Worm (Caenorhabditis elegans) whole organism, young adult: Measurements from ENCODE around the gene T19B10.12.

ENCODE experiments used
- B0035.1 ChIP-seq: sonication (generic microtip); optimal IDR thresholded peaks from 2 replicates; lab custom pipeline; 2016; ENCODE audit warnings: missing genetic modification characterization, mild to moderate bottlenecking, missing compliant biosample characterization, missing genotype, missing genetic modification reagents
- B0261.1 ChIP-seq: sonication (generic microtip); optimal IDR thresholded peaks from 2 replicates; lab custom pipeline; 2016; ENCODE audit warnings: mild to moderate bottlenecking, missing genetic modification characterization, moderate library complexity, missing compliant biosample characterization
- C06A6.2 ChIP-seq: fragments of 200-800 bp; sonication (Bioruptor generic); conservative IDR thresholded peaks from 2 replicates; pipeline ENCODE4 v1.3.6; 2022; ENCODE audit warnings: missing genetic modification characterization, missing compliant biosample characterization
- F22D6.2 ChIP-seq: sonication (generic microtip); optimal IDR thresholded peaks from 2 replicates; lab custom pipeline; 2016; ENCODE audit warnings: mild to moderate bottlenecking, missing genetic modification characterization, missing compliant biosample characterization
- F23B12.7 ChIP-seq: sonication (generic microtip); optimal IDR thresholded peaks from 2 replicates; lab custom pipeline; 2017; ENCODE audit warnings: missing genetic modification characterization, mild to moderate bottlenecking, missing compliant biosample characterization, antibody characterized with exemption, moderate library complexity; ENCODE audit not compliant: insufficient read depth
- F49E8.2 ChIP-seq: sonication (generic microtip); optimal IDR thresholded peaks from 3 replicates; lab custom pipeline; 2017; ENCODE audit warnings: missing genetic modification characterization, mild to moderate bottlenecking, missing compliant biosample characterization, antibody characterized with exemption, moderate library complexity; ENCODE audit not compliant: insufficient read depth
- F55B11.4 ChIP-seq: sonication (generic microtip); optimal IDR thresholded peaks from 2 replicates; lab custom pipeline; 2016; ENCODE audit warnings: missing compliant biosample characterization, missing genetic modification characterization, borderline replicate concordance; ENCODE audit not compliant: insufficient read depth
- F57C9.4 ChIP-seq: sonication (generic microtip); optimal IDR thresholded peaks from 2 replicates; lab custom pipeline; 2017; ENCODE audit warnings: mild to moderate bottlenecking, missing genetic modification characterization, missing compliant biosample characterization
- K11D2.4 ChIP-seq: fragments of 200-800 bp; sonication (Bioruptor generic); IDR thresholded peaks from 2 replicates; pipeline ENCODE4 v1.3.6; 2022; ENCODE audit warnings: missing genetic modification reagents, missing genetic modification characterization, missing compliant biosample characterization
- Y56A3A.18 ChIP-seq: fragments of 200-800 bp; sonication (Bioruptor generic); IDR thresholded peaks from 2 replicates; pipeline ENCODE4 v1.3.6; 2022; ENCODE audit warnings: missing genetic modification reagents, missing genetic modification characterization, missing compliant biosample characterization
- Y95B8A.8 ChIP-seq: fragments of 200-800 bp; sonication (Bioruptor generic); IDR thresholded peaks from 2 replicates; pipeline ENCODE4 v1.3.6; 2022; ENCODE audit warnings: missing genetic modification reagents, missing genetic modification characterization, missing compliant biosample characterization
- akir-1 ChIP-seq: fragments of 200-800 bp; sonication (Bioruptor generic); optimal IDR thresholded peaks from 2 replicates; lab custom pipeline; 2018; ENCODE audit warnings: mild to moderate bottlenecking, missing genetic modification characterization, moderate library complexity, missing compliant biosample characterization
- ama-1 ChIP-seq, 3 experiments: fragments of 150-350 bp in 1 of 3; sonication (generic microtip) in 2 of 3; optimal IDR thresholded peaks; 2 replicates each; lab custom pipeline; 2014 to 2018; ENCODE audit warnings: missing biosample characterization in 2 of 3, missing genetic modification characterization in 2 of 3, missing genetic modification reagents in 2 of 3
- aptf-2 ChIP-seq: fragments of 200-800 bp; sonication (Bioruptor generic); conservative IDR thresholded peaks from 2 replicates; pipeline ENCODE4 v1.3.6; 2022; ENCODE audit warnings: missing genetic modification reagents, missing genetic modification characterization, missing compliant biosample characterization
- attf-5 ChIP-seq: fragments of 200-800 bp; sonication (Bioruptor generic); optimal IDR thresholded peaks from 2 replicates; lab custom pipeline; 2018; ENCODE audit warnings: mild to moderate bottlenecking, missing genetic modification characterization, missing compliant biosample characterization
- attf-6 ChIP-seq: fragments of 200-800 bp; sonication (Bioruptor generic); IDR thresholded peaks from 2 replicates; pipeline ENCODE4 v1.3.6; 2022; ENCODE audit warnings: missing genetic modification reagents, missing genetic modification characterization, missing compliant biosample characterization
- bed-2 ChIP-seq: fragments of 200-800 bp; sonication (Bioruptor generic); IDR thresholded peaks from 2 replicates; pipeline ENCODE4 v1.3.6; 2022; ENCODE audit warnings: missing genetic modification reagents, missing genetic modification characterization, missing compliant biosample characterization
- ccch-3 ChIP-seq: fragments of 200-800 bp; sonication (Bioruptor generic); optimal IDR thresholded peaks from 2 replicates; lab custom pipeline; 2018; ENCODE audit warnings: mild to moderate bottlenecking, missing genetic modification characterization, missing compliant biosample characterization
- cebp-1 ChIP-seq, 2 experiments: fragments of 200-800 bp in 1 of 2; sonication (Bioruptor generic) in 1 of 2; sonication (generic microtip) in 1 of 2; IDR thresholded peaks in 1 of 2; optimal IDR thresholded peaks in 1 of 2; 2 replicates each; pipeline versions ENCODE4 v1.3.6 to Lab custom; 2017 to 2022; ENCODE audit warnings: missing compliant biosample characterization in 2 of 2, missing genetic modification characterization in 2 of 2, mild to moderate bottlenecking in 1 of 2, missing genetic modification reagents in 1 of 2, moderate library complexity in 1 of 2
- ceh-79 ChIP-seq: sonication (generic microtip); optimal IDR thresholded peaks from 2 replicates; lab custom pipeline; 2017; ENCODE audit warnings: mild to moderate bottlenecking, missing genetic modification characterization, missing compliant biosample characterization
- ceh-91 ChIP-seq: fragments of 200-800 bp; sonication (Bioruptor generic); IDR thresholded peaks from 2 replicates; pipeline ENCODE4 v1.3.6; 2022; ENCODE audit warnings: missing genetic modification reagents, missing genetic modification characterization, missing compliant biosample characterization
- dox-1 ChIP-seq: fragments of 200-800 bp; sonication (Bioruptor generic); IDR thresholded peaks from 2 replicates; pipeline ENCODE4 v1.3.6; 2022; ENCODE audit warnings: missing genetic modification reagents, missing genetic modification characterization, missing compliant biosample characterization
- dpff-1 ChIP-seq: sonication (generic microtip); optimal IDR thresholded peaks from 2 replicates; lab custom pipeline; 2017; ENCODE audit warnings: mild to moderate bottlenecking, missing genetic modification characterization, missing compliant biosample characterization
- egrh-3 ChIP-seq: fragments of 200-800 bp; sonication (Bioruptor generic); IDR thresholded peaks from 2 replicates; pipeline ENCODE4 v1.3.6; 2022; ENCODE audit warnings: missing genetic modification reagents, missing genetic modification characterization, missing compliant biosample characterization
- ets-4 ChIP-seq: fragments of 200-800 bp; sonication (Bioruptor generic); optimal IDR thresholded peaks from 2 replicates; lab custom pipeline; 2018; ENCODE audit warnings: mild to moderate bottlenecking, missing genetic modification characterization, missing compliant biosample characterization
- hmg-20 ChIP-seq: fragments of 200-800 bp; sonication (Bioruptor generic); IDR thresholded peaks from 2 replicates; pipeline ENCODE4 v1.3.6; 2022; ENCODE audit warnings: missing genetic modification reagents, missing genetic modification characterization, missing compliant biosample characterization
- hrde-1 ChIP-seq: sonication (generic microtip); optimal IDR thresholded peaks from 2 replicates; lab custom pipeline; 2016; ENCODE audit warnings: missing genetic modification characterization, mild to moderate bottlenecking, missing compliant biosample characterization, moderate library complexity, missing genotype, missing genetic modification reagents, borderline replicate concordance
- lag-1 ChIP-seq: fragments of 200-800 bp; sonication (Bioruptor generic); IDR thresholded peaks from 2 replicates; pipeline ENCODE4 v1.3.6; 2022; ENCODE audit warnings: missing genetic modification reagents, missing genetic modification characterization, missing compliant biosample characterization
- let-526 ChIP-seq: fragments of 200-800 bp; sonication (Bioruptor generic); IDR thresholded peaks from 2 replicates; pipeline ENCODE4 v1.3.6; 2022; ENCODE audit warnings: missing genetic modification reagents, missing genetic modification characterization, missing compliant biosample characterization
- let-607 ChIP-seq, 2 experiments: fragments of 200-800 bp in 1 of 2; sonication (Bioruptor generic) in 1 of 2; sonication (generic microtip) in 1 of 2; optimal IDR thresholded peaks; 2 replicates each; lab custom pipeline; 2016 to 2018; ENCODE audit warnings: mild to moderate bottlenecking in 2 of 2, missing compliant biosample characterization in 2 of 2, missing genetic modification characterization in 2 of 2, moderate library complexity in 2 of 2, missing genotype in 1 of 2
- lin-26 ChIP-seq: fragments of 200-800 bp; sonication (Bioruptor generic); IDR thresholded peaks from 2 replicates; pipeline ENCODE4 v1.3.6; 2022; ENCODE audit warnings: missing genetic modification reagents, missing genetic modification characterization, missing compliant biosample characterization
- lsl-1 ChIP-seq: fragments of 200-800 bp; sonication (Bioruptor generic); optimal IDR thresholded peaks from 2 replicates; lab custom pipeline; 2018; ENCODE audit warnings: mild to moderate bottlenecking, missing genetic modification characterization, moderate library complexity, missing compliant biosample characterization
- mcd-1 ChIP-seq: fragments of 200-800 bp; sonication (Bioruptor generic); IDR thresholded peaks from 2 replicates; pipeline ENCODE4 v1.3.6; 2022; ENCODE audit warnings: missing genetic modification reagents, missing genetic modification characterization, missing compliant biosample characterization
- mes-4 ChIP-seq: sonication (generic microtip); optimal IDR thresholded peaks from 2 replicates; lab custom pipeline; 2016; ENCODE audit warnings: missing genotype, missing genetic modification characterization, missing compliant biosample characterization
- nfya-1 ChIP-seq: sonication (generic microtip); optimal IDR thresholded peaks from 2 replicates; lab custom pipeline; 2017; ENCODE audit warnings: antibody characterized with exemption, missing compliant biosample characterization, missing genetic modification characterization, borderline replicate concordance; ENCODE audit not compliant: insufficient read depth
- nhr-80 ChIP-seq: sonication (generic microtip); optimal IDR thresholded peaks from 2 replicates; lab custom pipeline; 2016; ENCODE audit warnings: missing genetic modification characterization, missing compliant biosample characterization
- nhr-90 ChIP-seq: sonication (generic microtip); optimal IDR thresholded peaks from 2 replicates; lab custom pipeline; 2016; ENCODE audit warnings: missing genotype, mild to moderate bottlenecking, missing genetic modification characterization, missing compliant biosample characterization
- rec-8 ChIP-seq, 2 experiments: sonication (generic microtip); optimal IDR thresholded peaks; 2 replicates each; lab custom pipeline; 2016; ENCODE audit warnings: mild to moderate bottlenecking in 2 of 2, missing genetic modification characterization in 2 of 2, missing genetic modification reagents in 2 of 2, missing genotype in 2 of 2, missing biosample characterization in 1 of 2, missing compliant biosample characterization in 1 of 2, moderate library complexity in 1 of 2
- rpc-1 ChIP-seq, 2 experiments: fragments of 150-350 bp in 1 of 2; sonication (generic microtip) in 1 of 2; optimal IDR thresholded peaks; 2 replicates each; lab custom pipeline; 2014 to 2018; ENCODE audit warnings: missing biosample characterization in 1 of 2, missing genetic modification characterization in 1 of 2, missing genetic modification reagents in 1 of 2, missing genotype in 1 of 2
- sea-2 ChIP-seq: fragments of 200-800 bp; sonication (Bioruptor generic); IDR thresholded peaks from 2 replicates; pipeline ENCODE4 v1.3.6; 2022; ENCODE audit warnings: missing genetic modification characterization, missing compliant biosample characterization
- snpc-3.4 ChIP-seq: sonication (generic microtip); optimal IDR thresholded peaks from 2 replicates; lab custom pipeline; 2017; ENCODE audit warnings: missing genetic modification characterization, mild to moderate bottlenecking, missing compliant biosample characterization, antibody characterized with exemption, moderate library complexity, missing genotype, missing genetic modification reagents
- unc-130 ChIP-seq: sonication (generic microtip); optimal IDR thresholded peaks from 2 replicates; lab custom pipeline; 2016; ENCODE audit warnings: missing genetic modification reagents, missing genetic modification characterization, missing compliant biosample characterization
- xnd-1 ChIP-seq: sonication (generic microtip); optimal IDR thresholded peaks from 2 replicates; lab custom pipeline; 2016; ENCODE audit warnings: missing genotype, missing genetic modification reagents, missing genetic modification characterization, missing compliant biosample characterization
- ztf-22 ChIP-seq: fragments of 200-800 bp; sonication (Bioruptor generic); optimal IDR thresholded peaks from 2 replicates; lab custom pipeline; 2018; ENCODE audit warnings: mild to moderate bottlenecking, missing genetic modification characterization, moderate library complexity, missing compliant biosample characterization
- ztf-26 ChIP-seq: sonication (generic microtip); optimal IDR thresholded peaks from 2 replicates; lab custom pipeline; 2017; ENCODE audit warnings: missing genetic modification characterization, missing compliant biosample characterization

The T19B10.12 gene

ce11 chrV:11239187-11239725 is 11.6 kb upstream of the T19B10.12 start, which contains the start of the genes dvc-1 and ima-1 (continued):
- no peak for TF ChIP-seq let-607 (tag; optimal IDR thresholded peaks at IDR 0.05; lab: Kevin White, UChicago)
- no peak for TF ChIP-seq B0261.1
- no peak for TF ChIP-seq ceh-79
- TF ChIP-seq F22D6.2 (tag; lab: Kevin White, UChicago): no peak
- TF ChIP-seq F57C9.4 (tag; lab: Kevin White, UChicago): no peak
- peak; percentile 51; the same call in 1 of the 2 replicates for TF ChIP-seq attf-6 (GFP tag; lab: Robert Waterston, UW)
- no peak for TF ChIP-seq F55B11.4 (tag; lab: Kevin White, UChicago)
- peak; percentile 76 for TF ChIP-seq snpc-3.4 (tag; lab: Kevin White, UChicago)
- peak; percentile 45 for TF ChIP-seq nhr-80 (tag; lab: Kevin White, UChicago)
- TF ChIP-seq B0035.1 (tag; lab: Kevin White, UChicago): no peak
- no peak for TF ChIP-seq ztf-22
- no peak for TF ChIP-seq nfya-1 (tag; lab: Kevin White, UChicago)
- peak; percentile 81 for TF ChIP-seq Y95B8A.8 (GFP tag; lab: Robert Waterston, UW)
- TF ChIP-seq akir-1 (GFP tag; lab: Kevin White, UChicago): no peak
- TF ChIP-seq bed-2 (GFP tag; lab: Robert Waterston, UW): 0 out of 2 replicates have a peak, but pooled peaks have one; percentile 62
- TF ChIP-seq dpff-1 (tag; lab: Kevin White, UChicago): no peak
- no peak for TF ChIP-seq mes-4 (tag; lab: Kevin White, UChicago)
- peak; percentile 84 for TF ChIP-seq attf-5 (GFP tag; lab: Kevin White, UChicago)
- TF ChIP-seq Y56A3A.18 (GFP tag; lab: Robert Waterston, UW): no peak
- no peak for TF ChIP-seq sea-2 (GFP tag; lab: Robert Waterston, UW)
- TF ChIP-seq aptf-2 (GFP tag; lab: Robert Waterston, UW): 0 out of 2 replicates have a peak, but pooled peaks have one; percentile 18
- peak; percentile 35 for TF ChIP-seq hrde-1
- TF ChIP-seq lin-26: peak; percentile 78
- TF ChIP-seq K11D2.4 (GFP tag; lab: Robert Waterston, UW): no peak
- no peak for TF ChIP-seq nhr-90
- TF ChIP-seq dox-1: peak; percentile 95
- TF ChIP-seq ccch-3 (GFP tag; lab: Kevin White, UChicago): no peak
- peak; percentile 94 for TF ChIP-seq ceh-91 (GFP tag; lab: Robert Waterston, UW)
- peak; percentile 81 for TF ChIP-seq lsl-1 (GFP tag; lab: Kevin White, UChicago)
- TF ChIP-seq xnd-1 (tag; lab: Kevin White, UChicago): peak; percentile 88
- no peak for TF ChIP-seq C06A6.2 (GFP tag; lab: Robert Waterston, UW)
- TF ChIP-seq rpc-1 (optimal IDR thresholded peaks at IDR 0.05; lab: Kevin White, UChicago): peak; percentile 33
- no peak for TF ChIP-seq rpc-1 (tag; optimal IDR thresholded peaks at IDR 0.05; lab: Kevin White, UChicago)
- TF ChIP-seq unc-130: peak; percentile 90
- no peak for TF ChIP-seq cebp-1 (GFP tag; IDR thresholded peaks at IDR 0.05; lab: Robert Waterston, UW)
- no peak for TF ChIP-seq cebp-1 (tag; optimal IDR thresholded peaks at IDR 0.05; lab: Kevin White, UChicago)
- TF ChIP-seq hmg-20 (GFP tag; lab: Robert Waterston, UW): no peak
- no peak for TF ChIP-seq ztf-26 (tag; lab: Kevin White, UChicago)
- TF ChIP-seq ama-1 (optimal IDR thresholded peaks at IDR 0.05; lab: Kevin White, UChicago): no peak
- TF ChIP-seq ama-1 (GFP tag; optimal IDR thresholded peaks at IDR 0.05; lab: Kevin White, UChicago): no peak
- TF ChIP-seq F23B12.7 (tag; lab: Kevin White, UChicago): no peak
- TF ChIP-seq let-526: 0 out of 2 replicates have a peak, but pooled peaks have one; percentile 23
- TF ChIP-seq lag-1 (GFP tag; lab: Robert Waterston, UW): no peak
- no peak for TF ChIP-seq rec-8 (tag; optimal IDR thresholded peaks at IDR 0.05; lab: Kevin White, UChicago)
- peak; percentile 48; the same call in 1 of the 2 replicates for TF ChIP-seq egrh-3 (GFP tag; lab: Robert Waterston, UW)
- TF ChIP-seq mcd-1 (GFP tag; lab: Robert Waterston, UW): peak; percentile 78
- peak; percentile 66 for TF ChIP-seq F49E8.2 (tag; lab: Kevin White, UChicago)
- TF ChIP-seq ets-4 (GFP tag; lab: Kevin White, UChicago): no peak
